Worm (Caenorhabditis elegans) whole organism, L1 larva: Measurements from ENCODE around the gene zim-1.

ENCODE experiments used
- C04F5.9 ChIP-seq: sonication (generic microtip); optimal IDR thresholded peaks from 2 replicates; lab custom pipeline; 2016; ENCODE audit warnings: missing genetic modification characterization, missing compliant biosample characterization
- F16B12.6 ChIP-seq: fragments of 150-350 bp; optimal IDR thresholded peaks from 2 replicates; lab custom pipeline; 2014; ENCODE audit warnings: missing biosample characterization, missing genetic modification characterization
- aly-2 ChIP-seq: fragments of 150-350 bp; optimal IDR thresholded peaks from 2 replicates; lab custom pipeline; 2014; ENCODE audit warnings: missing biosample characterization, missing genetic modification characterization
- blmp-1 ChIP-seq: fragments of 150-350 bp; optimal IDR thresholded peaks from 2 replicates; lab custom pipeline; 2014; ENCODE audit warnings: missing biosample characterization, missing genetic modification characterization
- ceh-82 ChIP-seq, 3 experiments: fragments of 150-350 bp in 1 of 3; sonication (generic microtip) in 2 of 3; optimal IDR thresholded peaks; 2 replicates each; lab custom pipeline; 2014 to 2017; ENCODE audit warnings: missing biosample characterization in 3 of 3, missing genetic modification characterization in 3 of 3
- ceh-90 ChIP-seq: sonication (generic microtip); optimal IDR thresholded peaks from 2 replicates; lab custom pipeline; 2016; ENCODE audit warnings: missing genetic modification characterization, missing compliant biosample characterization
- dsc-1 ChIP-seq: sonication (generic microtip); optimal IDR thresholded peaks from 2 replicates; lab custom pipeline; 2016; ENCODE audit warnings: mild to moderate bottlenecking, missing genetic modification characterization, missing compliant biosample characterization
- egl-13 ChIP-seq: sonication (generic microtip); optimal IDR thresholded peaks from 2 replicates; lab custom pipeline; 2016; ENCODE audit warnings: missing genotype, missing genetic modification reagents, missing genetic modification characterization, missing compliant biosample characterization
- egl-27 ChIP-seq, 2 experiments: fragments of 150-350 bp in 1 of 2; sonication (generic microtip); optimal IDR thresholded peaks; 3 replicates each; lab custom pipeline; 2017 to 2018; ENCODE audit warnings: missing biosample characterization in 2 of 2, missing genetic modification characterization in 2 of 2, missing genetic modification reagents in 2 of 2
- elt-3 ChIP-seq, 6 experiments: fragments of 150-350 bp in 1 of 6; sonication (generic microtip); optimal IDR thresholded peaks; 2 replicates each; lab custom pipeline; 2017 to 2018; ENCODE audit warnings: missing biosample characterization in 6 of 6, missing genetic modification characterization in 6 of 6, inconsistent platforms in 1 of 6
- ets-5 ChIP-seq: fragments of 200-800 bp; sonication (Bioruptor generic); IDR thresholded peaks from 2 replicates; pipeline ENCODE4 v1.3.6; 2022; ENCODE audit warnings: missing genetic modification characterization, missing compliant biosample characterization
- fkh-10 ChIP-seq: sonication (generic microtip); optimal IDR thresholded peaks from 2 replicates; lab custom pipeline; 2017; ENCODE audit warnings: missing biosample characterization, missing genetic modification reagents, missing genetic modification characterization
- fkh-4 ChIP-seq: sonication (generic microtip); optimal IDR thresholded peaks from 2 replicates; lab custom pipeline; 2016; ENCODE audit warnings: missing compliant biosample characterization, missing genetic modification characterization, borderline replicate concordance
- fos-1 ChIP-seq: fragments of 150-350 bp; optimal IDR thresholded peaks from 2 replicates; lab custom pipeline; 2014; ENCODE audit warnings: missing biosample characterization, missing genetic modification characterization
- hlh-17 ChIP-seq: fragments of 200-800 bp; sonication (Bioruptor generic); optimal IDR thresholded peaks from 2 replicates; lab custom pipeline; 2018; ENCODE audit warnings: missing genetic modification characterization, mild to moderate bottlenecking, missing compliant biosample characterization, moderate library complexity, borderline replicate concordance
- hpl-2 ChIP-seq: fragments of 150-350 bp; optimal IDR thresholded peaks from 2 replicates; lab custom pipeline; 2014; ENCODE audit warnings: missing biosample characterization, missing genetic modification reagents, missing genetic modification characterization
- irx-1 ChIP-seq: sonication (generic microtip); optimal IDR thresholded peaks from 2 replicates; lab custom pipeline; 2016; ENCODE audit warnings: missing genetic modification characterization, missing compliant biosample characterization
- lin-13 ChIP-seq: fragments of 150-350 bp; optimal IDR thresholded peaks from 2 replicates; lab custom pipeline; 2014; ENCODE audit warnings: missing biosample characterization, missing genetic modification reagents, missing genetic modification characterization
- lin-14 ChIP-seq: fragments of 200-800 bp; sonication (Bioruptor generic); optimal IDR thresholded peaks from 2 replicates; lab custom pipeline; 2018; ENCODE audit warnings: mild to moderate bottlenecking, missing genetic modification characterization, moderate library complexity, missing compliant biosample characterization
- lin-39 ChIP-seq: fragments of 150-350 bp; optimal IDR thresholded peaks from 2 replicates; lab custom pipeline; 2014; ENCODE audit warnings: missing biosample characterization, missing genetic modification reagents, missing genetic modification characterization
- lsy-2 ChIP-seq, 2 experiments: fragments of 150-350 bp; optimal IDR thresholded peaks; 2 replicates each; lab custom pipeline; 2014; ENCODE audit warnings: missing biosample characterization in 2 of 2, missing genetic modification characterization in 2 of 2
- mep-1 ChIP-seq: fragments of 150-350 bp; optimal IDR thresholded peaks from 2 replicates; lab custom pipeline; 2014; ENCODE audit warnings: missing biosample characterization, missing genetic modification characterization
- nhr-19 ChIP-seq: fragments of 200-800 bp; sonication (Bioruptor generic); conservative IDR thresholded peaks from 2 replicates; pipeline ENCODE4 v1.3.6; 2022; ENCODE audit warnings: missing genetic modification characterization, missing compliant biosample characterization
- nhr-71 ChIP-seq: sonication (generic microtip); optimal IDR thresholded peaks from 2 replicates; lab custom pipeline; 2016; ENCODE audit warnings: mild to moderate bottlenecking, missing genetic modification characterization, moderate library complexity, missing compliant biosample characterization
- nhr-77 ChIP-seq: fragments of 150-350 bp; optimal IDR thresholded peaks from 2 replicates; lab custom pipeline; 2014; ENCODE audit warnings: missing biosample characterization, missing genetic modification characterization
- nhr-90 ChIP-seq: sonication (generic microtip); optimal IDR thresholded peaks from 2 replicates; lab custom pipeline; 2016; ENCODE audit warnings: mild to moderate bottlenecking, missing genetic modification characterization, missing compliant biosample characterization; ENCODE audit not compliant: poor library complexity
- skn-1 ChIP-seq: fragments of 150-350 bp; optimal IDR thresholded peaks from 2 replicates; lab custom pipeline; 2014; ENCODE audit warnings: missing biosample characterization, missing genetic modification characterization
- snpc-4 ChIP-seq: fragments of 150-350 bp; optimal IDR thresholded peaks from 2 replicates; lab custom pipeline; 2014; ENCODE audit warnings: missing biosample characterization, missing genetic modification characterization
- swsn-7 ChIP-seq: sonication (generic microtip); optimal IDR thresholded peaks from 2 replicates; lab custom pipeline; 2016; ENCODE audit warnings: missing genetic modification characterization, missing compliant biosample characterization
- vab-15 ChIP-seq: sonication (generic microtip); optimal IDR thresholded peaks from 2 replicates; lab custom pipeline; 2017; ENCODE audit warnings: missing genotype, mild to moderate bottlenecking, missing genetic modification characterization, missing compliant biosample characterization
- zag-1 ChIP-seq: fragments of 150-350 bp; optimal IDR thresholded peaks from 2 replicates; lab custom pipeline; 2014; ENCODE audit warnings: missing biosample characterization, missing genetic modification characterization
- zip-4 ChIP-seq: fragments of 200-800 bp; sonication (Bioruptor generic); optimal IDR thresholded peaks from 2 replicates; lab custom pipeline; 2018; ENCODE audit warnings: mild to moderate bottlenecking, missing genetic modification characterization, moderate library complexity, missing compliant biosample characterization
- ztf-4 ChIP-seq: fragments of 150-350 bp; optimal IDR thresholded peaks from 2 replicates; lab custom pipeline; 2014; ENCODE audit warnings: missing biosample characterization, missing genetic modification characterization

zim-1 gene

DNA sequence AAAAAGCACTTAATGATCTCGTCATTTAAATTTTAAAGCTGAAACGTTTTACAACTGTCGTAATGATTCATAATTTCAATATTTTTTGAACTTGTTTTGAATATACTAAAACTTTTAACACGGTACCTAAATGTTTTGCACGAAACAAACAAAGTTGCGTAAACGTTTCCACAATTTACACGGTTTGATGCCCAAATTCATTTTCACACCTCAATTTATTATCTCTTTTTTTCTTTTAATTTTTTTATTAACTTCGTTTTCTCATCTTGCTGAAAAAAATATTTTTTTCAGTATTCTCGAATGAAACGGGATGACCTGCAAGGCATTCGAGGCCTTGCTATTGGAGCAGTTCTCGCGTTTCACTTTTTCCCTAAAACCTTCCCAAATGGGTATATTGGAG, 37.4 kb downstream of the zim-1 start, which contains the start of gene oac-8:
oac-8 (plus strand) TSS at position 301 of the 400 bp plus-strand sequence.
- TF ChIP-seq zag-1 (tag; lab: Kevin White, UChicago) (no peak), hpl-2 (GFP tag; lab: Kevin White, UChicago) (no peak), nhr-71 (tag; lab: Kevin White, UChicago) (no peak), vab-15 (tag; lab: Kevin White, UChicago) (no peak)

DNA sequence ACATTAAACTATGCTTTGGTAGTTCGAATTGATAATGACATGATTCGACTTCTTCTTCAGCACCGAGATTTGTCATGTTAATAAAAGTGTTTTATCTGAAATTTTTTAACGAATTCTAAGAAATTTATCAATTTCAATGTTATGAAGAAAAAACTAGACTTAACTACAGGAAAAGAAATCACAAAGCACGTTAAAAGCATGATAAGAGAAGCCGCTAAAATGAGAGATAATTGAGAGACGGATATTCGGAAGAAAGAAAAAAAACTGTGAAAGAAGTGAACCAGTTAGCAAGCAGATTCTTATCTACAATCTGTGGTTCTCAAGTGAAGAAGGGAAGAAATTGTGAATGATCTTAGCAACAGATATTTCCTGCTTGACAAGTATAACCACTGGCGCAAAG, 42.2 kb downstream of the zim-1 start, which contains the start of gene C43F9.4:
C43F9.4 (minus strand) TSS at position 101 of the 400 bp plus-strand sequence.
- no peak for TF ChIP-seq blmp-1 (tag; lab: Kevin White, UChicago)
- no peak for TF ChIP-seq skn-1 (tag; lab: Kevin White, UChicago)
- TF ChIP-seq nhr-71 (tag; lab: Kevin White, UChicago): no peak
- no peak for TF ChIP-seq fkh-4
- no peak for TF ChIP-seq lin-14 (GFP tag; lab: Kevin White, UChicago)
- TF ChIP-seq egl-27 (tag; optimal IDR thresholded peaks at IDR 0.05; lab: Kevin White, UChicago): no peak
- TF ChIP-seq elt-3 (tag; optimal IDR thresholded peaks at IDR 0.05; lab: Kevin White, UChicago): no peak
- TF ChIP-seq, all 84 proteins: peak for 0

DNA sequence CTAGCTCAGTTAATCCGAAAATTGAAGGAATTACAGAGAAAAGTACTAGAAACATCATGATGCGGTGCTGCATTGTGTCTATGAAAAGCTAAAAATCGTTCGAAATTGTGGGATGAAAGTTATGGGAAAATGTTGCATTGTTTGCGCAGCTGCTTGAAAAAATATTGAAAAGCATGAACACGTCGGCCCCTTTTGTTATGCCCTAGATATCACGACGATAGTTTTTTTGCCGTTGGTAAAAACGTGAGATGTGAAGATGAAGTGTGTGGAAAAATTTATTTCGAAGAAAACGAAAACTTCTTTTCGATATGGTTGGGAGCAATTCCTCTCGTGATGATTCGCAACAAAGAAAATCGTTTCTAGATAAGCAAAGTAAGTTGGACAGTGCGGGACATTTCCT, 43.8 kb downstream of the zim-1 start, which contains the start of the genes C43F9.5 and nkb-2:
C43F9.5 (minus strand) TSS at position 101 of the 400 bp plus-strand sequence.
nkb-2 (plus strand) TSS at position 277 of the 400 bp plus-strand sequence.
- TF ChIP-seq fkh-10 (GFP tag; lab: Kevin White, UChicago) (no peak), ceh-90 (tag; lab: Kevin White, UChicago) (no peak), lsy-2 (tag; optimal IDR thresholded peaks at IDR 0.05; lab: Kevin White, UChicago) (no peak), egl-13 (tag; lab: Kevin White, UChicago) (no peak), nhr-77 (no peak), snpc-4 (tag; lab: Kevin White, UChicago) (no peak), F16B12.6 (tag; lab: Kevin White, UChicago) (no peak), zip-4 (GFP tag; lab: Kevin White, UChicago) (no peak), swsn-7 (no peak), hlh-17 (GFP tag; lab: Kevin White, UChicago) (no peak), mep-1 (tag; lab: Kevin White, UChicago) (no peak), dsc-1 (tag; lab: Kevin White, UChicago) (no peak), lin-13 (no peak), nhr-71 (tag; lab: Kevin White, UChicago) (no peak)
- TF ChIP-seq, all 84 proteins: peak for 0

DNA sequence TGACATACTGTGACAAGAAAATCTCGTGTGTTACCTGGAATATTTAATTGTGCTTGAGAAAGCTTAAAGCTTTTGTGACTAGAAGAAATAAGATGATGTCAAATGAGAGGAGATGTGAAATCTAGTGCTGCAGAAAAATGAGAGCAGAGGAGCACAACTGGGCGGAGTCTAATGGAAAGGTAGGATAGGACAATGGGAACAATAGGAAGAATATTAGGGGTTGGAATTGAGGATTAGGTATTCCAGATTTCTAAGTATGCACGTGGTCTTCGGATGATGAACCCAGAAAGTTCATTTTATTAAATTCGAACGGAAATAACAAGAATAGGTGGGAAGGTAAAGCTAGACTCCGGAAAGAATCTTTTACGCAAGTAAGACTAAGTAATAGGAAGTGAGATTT, 46.7 kb downstream of the zim-1 start, which contains the start of gene C43F9.7:
C43F9.7 (minus strand) TSS at position 101 of the 400 bp plus-strand sequence.
- TF ChIP-seq skn-1 (tag; lab: Kevin White, UChicago) (no peak), ceh-90 (tag; lab: Kevin White, UChicago) (no peak), dsc-1 (tag; lab: Kevin White, UChicago) (peak; percentile 24), nhr-90 (tag; lab: Kevin White, UChicago) (no peak)

DNA sequence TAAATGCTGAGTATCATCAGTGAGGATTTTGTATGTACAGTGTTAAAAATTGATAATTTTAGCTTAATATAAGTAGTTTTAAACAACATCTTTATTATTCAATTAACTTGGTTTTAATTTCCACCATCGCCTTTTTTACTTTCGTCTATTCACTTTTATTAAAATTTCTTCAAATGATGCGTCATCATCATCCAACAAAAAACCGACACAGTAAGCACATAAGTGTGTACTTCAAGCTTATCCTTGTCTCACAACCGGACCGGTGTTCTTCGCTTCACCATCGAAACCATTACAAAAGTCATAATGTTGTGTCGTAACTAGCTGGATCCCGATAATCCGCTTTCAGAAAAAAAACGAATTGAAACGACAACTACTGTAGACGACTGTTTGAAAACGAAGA, 49.6 kb downstream of the zim-1 start, which contains the start of gene C43F9.11:
C43F9.11 (plus strand) TSS at position 301 of the 400 bp plus-strand sequence.
- TF ChIP-seq fos-1 (tag; lab: Kevin White, UChicago): no peak
- TF ChIP-seq lin-39 (tag; lab: Kevin White, UChicago): no peak

DNA sequence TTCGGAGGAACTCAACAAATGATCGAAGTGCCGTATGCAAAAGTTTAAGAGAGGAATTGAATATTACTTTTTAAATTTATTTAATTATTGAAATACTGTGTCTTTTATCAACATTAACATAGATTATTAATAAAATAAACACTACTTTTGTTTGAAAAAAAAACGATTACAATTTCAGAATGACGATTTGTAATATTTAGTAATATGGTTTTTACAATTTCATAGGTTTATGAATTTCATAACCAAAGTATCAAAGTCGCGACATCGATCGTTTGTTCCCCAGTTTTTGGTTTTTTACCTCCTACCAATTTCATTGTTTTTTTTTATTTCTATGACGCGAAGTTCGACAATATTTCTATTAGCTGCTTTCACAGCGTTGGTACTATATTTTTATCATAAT, 53.1 kb downstream of the zim-1 start, which contains the start of gene R09H10.1:
R09H10.1 (plus strand) TSS at position 301 of the 400 bp plus-strand sequence.
- TF ChIP-seq ceh-82 (tag; optimal IDR thresholded peaks at IDR 0.05; lab: Kevin White, UChicago) (no peak), irx-1 (no peak), skn-1 (tag; lab: Kevin White, UChicago) (no peak), ztf-4 (tag; lab: Kevin White, UChicago) (no peak), ets-5 (GFP tag; lab: Robert Waterston, UW) (no peak), dsc-1 (tag; lab: Kevin White, UChicago) (no peak), C04F5.9 (no peak), nhr-19 (GFP tag; lab: Robert Waterston, UW) (no peak), zip-4 (GFP tag; lab: Kevin White, UChicago) (no peak), egl-27 (tag; optimal IDR thresholded peaks at IDR 0.05; lab: Kevin White, UChicago) (no peak), lin-13 (no peak), aly-2 (tag; lab: Kevin White, UChicago) (no peak)
